Fruit fly (Drosophila melanogaster) whole organism, prepupa: ENCODE results near the gene wapl.
A peak's percentile ranks its signal among the peaks of the same experiment; 100 is the strongest.

Source experiments
- CG1621 ChIP-seq: fragments of 200-800 bp; sonication (Bioruptor generic); optimal IDR thresholded peaks from 3 replicates; lab custom pipeline; 2018; ENCODE audit warnings: missing biosample characterization, mild to moderate bottlenecking, missing genetic modification characterization
- CG34406 ChIP-seq: fragments of 200-800 bp; sonication (Bioruptor generic); optimal IDR thresholded peaks from 3 replicates; lab custom pipeline; 2016; ENCODE audit warnings: missing biosample characterization, missing genetic modification characterization
- CG6854 ChIP-seq: fragments of 200-800 bp; sonication (Bioruptor generic); optimal IDR thresholded peaks from 2 replicates; lab custom pipeline; 2017; ENCODE audit warnings: missing biosample characterization, mild to moderate bottlenecking, missing genetic modification characterization
- CG7368 ChIP-seq: fragments of 200-800 bp; sonication (Bioruptor generic); optimal IDR thresholded peaks from 3 replicates; lab custom pipeline; 2016; ENCODE audit warnings: missing biosample characterization, missing genetic modification characterization
- Hr39 ChIP-seq: fragments of 200-800 bp; sonication (Bioruptor generic); optimal IDR thresholded peaks from 2 replicates; lab custom pipeline; 2016; ENCODE audit warnings: missing biosample characterization, missing genetic modification characterization
- fkh ChIP-seq: fragments of 200-800 bp; sonication (Bioruptor generic); optimal IDR thresholded peaks from 3 replicates; lab custom pipeline; 2017; ENCODE audit warnings: missing biosample characterization, mild to moderate bottlenecking, missing genetic modification characterization, moderate library complexity
- salr ChIP-seq, 2 experiments: fragments of 200-800 bp; sonication (Bioruptor generic); optimal IDR thresholded peaks; 3 replicates each; lab custom pipeline; 2016 to 2018; ENCODE audit warnings: missing biosample characterization in 2 of 2, missing genetic modification characterization in 2 of 2, mild to moderate bottlenecking in 1 of 2
- spab ChIP-seq: fragments of 200-800 bp; sonication (Bioruptor generic); optimal IDR thresholded peaks from 2 replicates; lab custom pipeline; 2017; ENCODE audit warnings: missing biosample characterization, mild to moderate bottlenecking, missing genetic modification characterization, missing genetic modification reagents
- ss ChIP-seq, 2 experiments: fragments of 200-800 bp; sonication (Bioruptor generic); optimal IDR thresholded peaks; 2 replicates in 1 of 2; 3 replicates in 1 of 2; lab custom pipeline; 2017 to 2018; ENCODE audit warnings: mild to moderate bottlenecking in 2 of 2, missing biosample characterization in 2 of 2, missing genetic modification characterization in 2 of 2, moderate library complexity in 1 of 2

DNA sequence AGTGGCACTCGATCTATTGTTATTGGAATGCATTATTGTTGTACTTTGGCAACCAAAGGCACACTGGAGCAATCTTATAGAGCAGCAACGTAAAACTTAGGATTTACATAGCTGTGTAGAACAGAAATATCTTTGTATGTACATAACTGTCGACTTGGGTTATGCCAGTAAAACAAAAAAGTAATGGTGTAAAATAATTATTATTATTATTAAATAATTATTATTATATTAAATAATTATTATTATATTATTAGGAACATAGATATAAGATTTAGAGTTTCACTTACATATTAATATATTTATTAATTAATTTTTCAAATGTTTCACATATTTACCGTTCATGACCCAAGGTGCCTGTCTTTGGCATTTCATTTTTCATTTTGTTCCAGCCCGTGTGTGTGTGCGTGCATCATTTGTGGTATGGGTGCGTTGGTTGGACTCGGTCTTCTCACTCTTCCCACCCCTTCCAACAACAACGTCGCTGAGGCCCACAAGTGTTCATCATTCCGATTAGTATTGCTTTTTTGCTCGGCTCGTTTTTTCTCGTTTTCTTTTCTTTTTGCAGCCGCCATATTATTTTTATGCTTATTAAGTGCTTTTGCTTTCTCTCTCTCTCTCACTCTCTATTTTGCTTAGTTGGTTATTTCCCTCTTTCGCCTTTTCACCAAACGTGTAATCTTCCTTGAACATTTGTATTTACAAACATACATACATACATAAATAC, 34.7 kb downstream of the wapl start:
- peak; percentile 66 for TF ChIP-seq fkh (GFP tag; lab: Kevin White, UChicago)
- peak; percentile 85 for TF ChIP-seq CG6854
- TF ChIP-seq spab = peak; percentile 86
- peak; percentile 79 for TF ChIP-seq CG1621 (tag; lab: Kevin White, UChicago)
- peak; percentile 69 for TF ChIP-seq CG7368 (GFP tag; lab: Kevin White, UChicago)
- peak; percentile 91 to 93 for TF ChIP-seq ss (GFP tag; optimal IDR thresholded peaks at IDR 0.05; lab: Kevin White, UChicago)
- TF ChIP-seq CG34406 (GFP tag; lab: Kevin White, UChicago) = peak; percentile 96
- TF ChIP-seq salr (GFP tag; optimal IDR thresholded peaks at IDR 0.05; lab: Kevin White, UChicago) = peak; percentile 72 to 79
- TF ChIP-seq Hr39 = peak; percentile 85
